Worm (Caenorhabditis elegans): Measurements from ENCODE around the gene T27A1.3.
"Not testable (repeated sequence)": the region's sequence is repeated elsewhere in the genome, so short reads cannot be mapped to it uniquely, and the experiment has no call there.

T27A1.3 gene

DNA sequence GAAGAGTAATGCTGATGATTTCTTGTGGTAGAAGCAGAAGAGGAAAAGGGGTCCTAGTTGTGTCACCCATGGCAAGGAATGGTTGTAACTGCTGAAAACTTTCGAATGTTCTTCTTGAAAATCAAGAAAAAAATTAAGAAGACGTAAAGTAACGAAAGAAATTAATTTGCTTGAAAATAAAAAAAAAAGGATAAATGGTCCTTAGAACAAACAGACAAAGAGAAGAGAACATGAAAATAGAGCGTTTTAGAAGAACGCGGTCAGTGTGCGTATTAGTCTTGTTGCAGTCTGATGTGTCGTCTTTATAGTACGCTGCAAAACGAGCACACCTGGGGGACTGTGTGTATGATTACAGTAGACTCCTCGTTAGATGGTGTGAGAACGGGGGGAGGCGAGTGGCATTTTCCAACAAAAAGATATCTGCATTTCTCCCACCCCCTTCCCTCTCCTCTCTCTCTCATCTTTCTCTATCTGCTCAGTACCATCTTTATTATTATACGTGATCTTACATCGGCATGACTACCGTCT, 49.1 kb downstream of the T27A1.3 start, which contains the start of the genes W08F4.12 and W08F4.13:
TSS of gene W08F4.12 (minus strand) at position 101 of the 528 bp plus-strand sequence.
TSS of gene W08F4.13 (plus strand) at position 478 of the 528 bp plus-strand sequence.
- TF ChIP-seq nhr-10 (tag; optimal IDR thresholded peaks at IDR 0.05), result no peak
- no peak for TF ChIP-seq nhr-129 (tag; optimal IDR thresholded peaks at IDR 0.05)
- TF ChIP-seq ztf-11 (tag; optimal IDR thresholded peaks at IDR 0.05), result no peak
- no peak for TF ChIP-seq unc-39 (tag; optimal IDR thresholded peaks at IDR 0.05)
- no peak for TF ChIP-seq dmd-4 (tag; optimal IDR thresholded peaks at IDR 0.05)
- TF ChIP-seq lin-39 (tag; optimal IDR thresholded peaks at IDR 0.05), result no peak
- no peak for TF ChIP-seq nhr-21 (tag; optimal IDR thresholded peaks at IDR 0.05)
- no peak for TF ChIP-seq aly-2 (tag; optimal IDR thresholded peaks at IDR 0.05)
- no peak for TF ChIP-seq sma-9 (GFP tag; optimal IDR thresholded peaks at IDR 0.05)
- TF ChIP-seq sma-9 (tag; optimal IDR thresholded peaks at IDR 0.05), result no peak
- TF ChIP-seq alr-1 (tag; optimal IDR thresholded peaks at IDR 0.05), result no peak
- TF ChIP-seq nhr-25 (tag; optimal IDR thresholded peaks at IDR 0.05), result no peak

DNA sequence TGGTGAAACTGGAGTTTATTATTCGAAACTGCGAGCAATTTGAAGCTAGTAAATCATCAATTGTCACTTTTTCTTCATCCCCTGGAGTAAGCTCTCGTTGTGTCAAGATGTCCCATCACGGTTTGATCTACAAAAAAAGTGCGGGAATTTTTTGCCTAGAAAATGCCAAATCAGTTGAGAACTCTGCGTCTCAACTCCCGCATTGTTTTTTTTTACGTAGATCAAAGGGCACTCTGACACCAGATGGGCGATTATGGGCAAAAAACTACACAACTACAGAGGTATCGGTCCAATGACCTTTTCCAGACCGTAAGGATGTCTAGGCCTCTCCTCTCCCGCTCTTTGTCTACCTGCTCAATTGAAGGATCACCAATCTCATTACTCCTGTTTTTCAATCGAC, 52.2 kb downstream of the T27A1.3 start, which contains the start of gene fbxb-34:
TSS of gene fbxb-34 (plus strand) at position 301 of the 400 bp plus-strand sequence.
- no peak for TF ChIP-seq mbf-1 (tag; optimal IDR thresholded peaks at IDR 0.05)
- TF ChIP-seq lin-13 (GFP tag; optimal IDR thresholded peaks at IDR 0.05), result no peak
- TF ChIP-seq sem-4 (tag; optimal IDR thresholded peaks at IDR 0.05), result no peak
- no peak for TF ChIP-seq zag-1 (tag; optimal IDR thresholded peaks at IDR 0.05)
- TF ChIP-seq sma-9 (GFP tag; optimal IDR thresholded peaks at IDR 0.05), result no peak
- TF ChIP-seq sma-9 (tag; optimal IDR thresholded peaks at IDR 0.05), result no peak
- no peak for TF ChIP-seq R02D3.7 (tag; optimal IDR thresholded peaks at IDR 0.05)
- no peak for TF ChIP-seq ama-1 (optimal IDR thresholded peaks at IDR 0.05)
- no peak for TF ChIP-seq elt-3 (tag; optimal IDR thresholded peaks at IDR 0.05)
- no peak for TF ChIP-seq sma-3 (GFP tag; optimal IDR thresholded peaks at IDR 0.05)

- no peak for TF ChIP-seq unc-39 (tag; optimal IDR thresholded peaks at IDR 0.05)
- TF ChIP-seq sma-9 (GFP tag; optimal IDR thresholded peaks at IDR 0.05), result no peak
- TF ChIP-seq sma-9 (tag; optimal IDR thresholded peaks at IDR 0.05), result no peak
- TF ChIP-seq R02D3.7 (tag; optimal IDR thresholded peaks at IDR 0.05), result no peak
- no peak for TF ChIP-seq ceh-16 (tag; optimal IDR thresholded peaks at IDR 0.05)
- no peak for TF ChIP-seq C34F6.9 (tag; optimal IDR thresholded peaks at IDR 0.05)
Observed at ce11 chrII:591110-591509, 55.8 kb downstream of the T27A1.3 start, which contains the start of gene W08F4.10. TSS of gene W08F4.10 (minus strand) at chrII:591210.

ce11 chrII:593221-593620, 57.9 kb downstream of the T27A1.3 start, which contains the start of gene W08F4.1:
TSS of gene W08F4.1 (plus strand) at chrII:593521.
- TF ChIP-seq alr-1 (tag; optimal IDR thresholded peaks at IDR 0.05); ztf-11 (tag; optimal IDR thresholded peaks at IDR 0.05); Y55F3AM.14 (GFP tag; optimal IDR thresholded peaks at IDR 0.05): not testable (repeated sequence)
